Worm (Caenorhabditis elegans): Measurements from ENCODE around the gene W06F12.3.

Gene W06F12.3

DNA sequence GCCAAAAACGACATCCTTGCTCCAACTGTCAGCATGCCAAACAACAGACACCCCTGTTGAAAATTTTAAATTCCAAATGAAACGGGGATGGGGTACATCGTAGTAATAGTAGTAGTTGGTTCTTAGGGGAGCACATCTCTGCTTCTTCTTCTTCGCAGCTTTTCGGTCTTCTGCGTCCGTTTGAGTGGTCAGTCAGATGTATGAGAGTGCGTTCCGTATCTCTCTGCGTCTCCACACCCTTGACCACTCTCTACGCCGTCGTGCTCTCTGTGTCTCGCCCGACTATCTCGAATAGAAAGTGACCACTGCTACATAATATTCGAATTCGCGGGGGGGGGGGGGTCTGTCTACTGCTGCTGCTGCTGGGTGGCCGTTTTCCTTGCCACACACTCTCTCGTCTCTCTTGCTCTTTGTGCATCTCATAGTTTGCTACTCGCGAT is 22.0 kb upstream of the W06F12.3 start:
- 0 out of 2 replicates have a peak, but pooled peaks have one; percentile 39 for TF ChIP-seq dox-1 (GFP tag; IDR thresholded peaks at IDR 0.05)
- peak; percentile 84 for TF ChIP-seq hmg-1.2 (GFP tag; IDR thresholded peaks at IDR 0.05)
- peak; percentile 20 for TF ChIP-seq nhr-80 (tag; optimal IDR thresholded peaks at IDR 0.05)
- no peak for TF ChIP-seq ets-4 (GFP tag; optimal IDR thresholded peaks at IDR 0.05)
- no peak for TF ChIP-seq rcor-1 (GFP tag; IDR thresholded peaks at IDR 0.05)
- peak; percentile 91 for TF ChIP-seq zfh-2 (GFP tag; conservative IDR thresholded peaks at IDR 0.05)
- no peak for TF ChIP-seq dpl-1 (GFP tag; optimal IDR thresholded peaks at IDR 0.05)
- TF ChIP-seq T07F8.4 (tag; optimal IDR thresholded peaks at IDR 0.05): no peak
- 0 out of 2 replicates have a peak, but pooled peaks have one; percentile 28 for TF ChIP-seq pbrm-1 (GFP tag; IDR thresholded peaks at IDR 0.05)
- TF ChIP-seq ZK185.1 (tag; optimal IDR thresholded peaks at IDR 0.05; ENCODE audit: poor library complexity, severe bottlenecking): no peak
- TF ChIP-seq cebp-2 (GFP tag; IDR thresholded peaks at IDR 0.05): no peak
- TF ChIP-seq egrh-3 (GFP tag; IDR thresholded peaks at IDR 0.05): 0 out of 2 replicates have a peak, but pooled peaks have one; percentile 19

DNA sequence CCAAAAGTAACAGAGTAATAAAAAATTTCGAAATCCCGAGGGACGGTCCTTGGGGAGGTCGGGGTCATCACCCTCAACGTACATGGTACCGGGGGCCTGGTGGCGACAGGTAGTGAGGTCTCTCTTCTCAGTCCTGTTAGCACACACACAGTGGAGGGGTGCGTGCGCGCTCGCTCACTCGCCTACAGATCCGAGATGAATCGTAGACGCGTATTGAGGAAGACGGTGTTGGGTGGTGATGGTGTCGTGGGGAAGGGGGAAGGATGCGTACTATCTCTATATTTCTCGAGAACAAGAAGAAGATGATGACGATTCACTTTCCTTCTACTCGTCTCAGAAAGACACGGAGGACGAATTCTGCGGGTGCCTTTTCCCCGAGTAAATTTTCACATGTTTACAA is 21.0 kb upstream of the W06F12.3 start:
- no peak for TF ChIP-seq C06A6.2 (GFP tag; conservative IDR thresholded peaks at IDR 0.05)
- TF ChIP-seq zfh-2 (GFP tag; conservative IDR thresholded peaks at IDR 0.05): peak; percentile 65
- TF ChIP-seq dox-1 (GFP tag; IDR thresholded peaks at IDR 0.05): no peak; the same call in 1 of the 2 replicates

DNA sequence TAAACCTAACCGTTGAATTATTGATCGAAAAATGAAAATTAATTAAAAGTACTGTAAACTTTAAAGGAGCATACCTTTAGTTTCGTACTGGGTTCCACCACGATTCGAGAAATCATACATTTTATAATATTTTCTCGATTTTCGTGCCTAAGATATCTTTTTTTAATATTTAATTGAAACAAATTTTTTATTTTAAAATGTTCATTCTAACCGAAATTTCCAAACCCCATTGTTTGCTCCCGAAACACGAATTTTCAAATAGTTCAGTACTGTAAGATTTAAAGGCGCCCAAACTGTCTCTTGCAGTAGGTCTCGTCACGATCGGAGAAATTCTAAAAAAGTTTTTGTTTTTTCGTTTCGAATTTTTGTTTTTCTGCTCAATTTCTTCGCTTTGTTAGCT is 19.9 kb upstream of the W06F12.3 start:
- TF ChIP-seq dpl-1 (GFP tag; optimal IDR thresholded peaks at IDR 0.05): no peak
- TF ChIP-seq akir-1 (GFP tag; optimal IDR thresholded peaks at IDR 0.05): no peak
- peak; percentile 64 for TF ChIP-seq madf-6 (GFP tag; IDR thresholded peaks at IDR 0.05)
- no peak for TF ChIP-seq ama-1 (optimal IDR thresholded peaks at IDR 0.05)
- TF ChIP-seq ama-1 (GFP tag; optimal IDR thresholded peaks at IDR 0.05): no peak
- TF ChIP-seq D2030.7 (GFP tag; IDR thresholded peaks at IDR 0.05): peak; percentile 73
- peak; percentile 86 for TF ChIP-seq F33H1.4 (GFP tag; IDR thresholded peaks at IDR 0.05)
- TF ChIP-seq lin-54 (GFP tag; optimal IDR thresholded peaks at IDR 0.05): peak; percentile 22
- TF ChIP-seq madf-10 (tag; optimal IDR thresholded peaks at IDR 0.05): no peak
- no peak for TF ChIP-seq K12H6.12 (tag; optimal IDR thresholded peaks at IDR 0.05)
- no peak for TF ChIP-seq ceh-27 (GFP tag; optimal IDR thresholded peaks at IDR 0.05)
- TF ChIP-seq unc-130 (GFP tag; optimal IDR thresholded peaks at IDR 0.05): no peak
- no peak for TF ChIP-seq ztf-18 (tag; optimal IDR thresholded peaks at IDR 0.05)
- TF ChIP-seq lag-1 (GFP tag; IDR thresholded peaks at IDR 0.05): no peak
- TF ChIP-seq lin-35 (GFP tag; optimal IDR thresholded peaks at IDR 0.05): no peak
- TF ChIP-seq cebp-2 (GFP tag; IDR thresholded peaks at IDR 0.05): no peak
- TF ChIP-seq lsl-1 (GFP tag; optimal IDR thresholded peaks at IDR 0.05): peak; percentile 95
- no peak for TF ChIP-seq cebp-1 (GFP tag; IDR thresholded peaks at IDR 0.05)
- TF ChIP-seq cebp-1 (tag; optimal IDR thresholded peaks at IDR 0.05): no peak
- TF ChIP-seq ztf-22 (GFP tag; optimal IDR thresholded peaks at IDR 0.05): no peak
- no peak for TF ChIP-seq B0019.2 (GFP tag; conservative IDR thresholded peaks at IDR 0.05)
- no peak for TF ChIP-seq hmg-1.2 (GFP tag; IDR thresholded peaks at IDR 0.05)
- TF ChIP-seq mxl-1 (tag; optimal IDR thresholded peaks at IDR 0.05): no peak
- no peak for TF ChIP-seq pbrm-1 (GFP tag; IDR thresholded peaks at IDR 0.05)
- TF ChIP-seq mcd-1 (GFP tag; IDR thresholded peaks at IDR 0.05): no peak
- TF ChIP-seq egl-18 (GFP tag; IDR thresholded peaks at IDR 0.05): no peak
- TF ChIP-seq ztf-28 (GFP tag; IDR thresholded peaks at IDR 0.05): no peak
- no peak for TF ChIP-seq ZK185.1 (tag; optimal IDR thresholded peaks at IDR 0.05; ENCODE audit: poor library complexity, severe bottlenecking)
- no peak for TF ChIP-seq tlf-1 (GFP tag; optimal IDR thresholded peaks at IDR 0.05)
- no peak for TF ChIP-seq lin-26 (GFP tag; IDR thresholded peaks at IDR 0.05)
- no peak for TF ChIP-seq efl-1 (GFP tag; optimal IDR thresholded peaks at IDR 0.05)
- TF ChIP-seq lir-1 (GFP tag; conservative IDR thresholded peaks at IDR 0.05): no peak
- TF ChIP-seq F55B11.4 (tag; optimal IDR thresholded peaks at IDR 0.05; ENCODE audit: borderline replicate concordance, insufficient read depth): no peak
- no peak for TF ChIP-seq bed-2 (GFP tag; IDR thresholded peaks at IDR 0.05)
- peak; percentile 38; the same call in 1 of the 2 replicates for TF ChIP-seq ceh-91 (GFP tag; IDR thresholded peaks at IDR 0.05)
- TF ChIP-seq F23B12.7 (tag; optimal IDR thresholded peaks at IDR 0.05; ENCODE audit: insufficient read depth): no peak
- no peak for TF ChIP-seq B0336.3 (GFP tag; IDR thresholded peaks at IDR 0.05)
- TF ChIP-seq Y53F4B.3 (GFP tag; IDR thresholded peaks at IDR 0.05): no peak

All from whole organism, young adult.